Worm (Caenorhabditis elegans) whole organism, L4 larva: ENCODE results near the gene sprr-2.
A peak's percentile ranks its signal among the peaks of the same experiment; 100 is the strongest.

Experiments
- D1046.2 ChIP-seq: fragments of 200-800 bp; sonication (Bioruptor generic); IDR thresholded peaks from 2 replicates; pipeline ENCODE4 v1.3.6; 2022; ENCODE audit warnings: missing genetic modification characterization, missing compliant biosample characterization
- F10B5.3 ChIP-seq: sonication (generic microtip); optimal IDR thresholded peaks from 2 replicates; lab custom pipeline; 2016; ENCODE audit warnings: mild to moderate bottlenecking, missing genetic modification characterization, missing compliant biosample characterization
- F26F4.8 ChIP-seq: fragments of 200-800 bp; sonication (Bioruptor generic); conservative IDR thresholded peaks from 2 replicates; pipeline ENCODE4 v1.3.6; 2022; ENCODE audit warnings: missing genetic modification characterization, missing compliant biosample characterization
- F37D6.2 ChIP-seq: sonication (generic microtip); optimal IDR thresholded peaks from 2 replicates; lab custom pipeline; 2016; ENCODE audit warnings: mild to moderate bottlenecking, missing genetic modification characterization, missing compliant biosample characterization
- R02D3.7 ChIP-seq: fragments of 150-350 bp; sonication (generic microtip); optimal IDR thresholded peaks from 3 replicates; lab custom pipeline; 2014; ENCODE audit warnings: missing biosample characterization, missing genetic modification characterization
- T20F7.1 ChIP-seq: fragments of 200-800 bp; sonication (Bioruptor generic); optimal IDR thresholded peaks from 2 replicates; lab custom pipeline; 2018; ENCODE audit warnings: mild to moderate bottlenecking, missing genetic modification characterization, missing compliant biosample characterization
- T26A8.4 ChIP-seq: fragments of 200-800 bp; sonication (Bioruptor generic); IDR thresholded peaks from 2 replicates; pipeline ENCODE4 v1.3.6; 2022; ENCODE audit warnings: missing genetic modification characterization, missing compliant biosample characterization
- Y5F2A.4 ChIP-seq: fragments of 200-800 bp; sonication (Bioruptor generic); optimal IDR thresholded peaks from 2 replicates; lab custom pipeline; 2018; ENCODE audit warnings: mild to moderate bottlenecking, missing genetic modification characterization, missing compliant biosample characterization
- Y75B8A.6 ChIP-seq: fragments of 200-800 bp; sonication (Bioruptor generic); IDR thresholded peaks from 2 replicates; pipeline ENCODE4 v1.3.6; 2022; ENCODE audit warnings: missing genetic modification reagents, missing genetic modification characterization, missing compliant biosample characterization
- aha-1 ChIP-seq: fragments of 150-350 bp; peaks from one replicate; lab custom pipeline; 2014; ENCODE audit warnings: missing biosample characterization, missing genetic modification characterization
- aly-2 ChIP-seq: sonication (generic microtip); optimal IDR thresholded peaks from 2 replicates; lab custom pipeline; 2018; ENCODE audit warnings: missing biosample characterization, missing genetic modification characterization
- ama-1 ChIP-seq: fragments of 150-350 bp; optimal IDR thresholded peaks from 2 replicates; lab custom pipeline; 2014; ENCODE audit warnings: inconsistent platforms, mixed read lengths
- attf-4 ChIP-seq: sonication (generic microtip); optimal IDR thresholded peaks from 3 replicates; lab custom pipeline; 2017; ENCODE audit warnings: missing biosample characterization, missing genetic modification characterization
- cey-2 ChIP-seq: sonication (generic microtip); optimal IDR thresholded peaks from 3 replicates; lab custom pipeline; 2017; ENCODE audit warnings: missing genetic modification characterization, mild to moderate bottlenecking, missing compliant biosample characterization, antibody characterized with exemption, borderline replicate concordance; ENCODE audit not compliant: insufficient read depth
- ctbp-1 ChIP-seq: fragments of 200-800 bp; sonication (Bioruptor generic); IDR thresholded peaks from 2 replicates; pipeline ENCODE4 v1.3.6; 2022; ENCODE audit warnings: missing genetic modification reagents, missing genetic modification characterization, missing compliant biosample characterization
- daf-12 ChIP-seq: fragments of 150-350 bp; optimal IDR thresholded peaks from 2 replicates; lab custom pipeline; 2014; ENCODE audit warnings: missing biosample characterization, missing genetic modification reagents, missing genetic modification characterization
- daf-16 ChIP-seq, 3 experiments: sonication (generic microtip); optimal IDR thresholded peaks; 2 replicates each; lab custom pipeline; 2016 to 2017; ENCODE audit warnings: missing genetic modification characterization in 3 of 3, missing genetic modification reagents in 3 of 3, mild to moderate bottlenecking in 2 of 3, missing compliant biosample characterization in 2 of 3, missing biosample characterization in 1 of 3, moderate library complexity in 1 of 3
- daf-19 ChIP-seq: fragments of 200-800 bp; sonication (Bioruptor generic); conservative IDR thresholded peaks from 2 replicates; pipeline ENCODE4 v1.3.6; 2022; ENCODE audit warnings: missing genetic modification characterization, missing compliant biosample characterization
- dpl-1 ChIP-seq: fragments of 150-350 bp; optimal IDR thresholded peaks from 2 replicates; lab custom pipeline; 2014; ENCODE audit warnings: missing biosample characterization, missing genetic modification reagents, missing genetic modification characterization
- duxl-1 ChIP-seq: sonication (generic microtip); optimal IDR thresholded peaks from 2 replicates; lab custom pipeline; 2016; ENCODE audit warnings: mild to moderate bottlenecking, missing genetic modification characterization, moderate library complexity, missing compliant biosample characterization; ENCODE audit not compliant: poor library complexity
- fkh-10 ChIP-seq: fragments of 150-350 bp; optimal IDR thresholded peaks from 2 replicates; lab custom pipeline; 2014; ENCODE audit warnings: missing biosample characterization, missing genetic modification reagents, missing genetic modification characterization
- hif-1 ChIP-seq, 2 experiments: sonication (generic microtip); optimal IDR thresholded peaks; 2 replicates each; lab custom pipeline; 2016 to 2017; ENCODE audit warnings: missing compliant biosample characterization in 2 of 2, missing genetic modification characterization in 2 of 2, missing genetic modification reagents in 2 of 2, missing genotype in 2 of 2, mild to moderate bottlenecking in 1 of 2
- hmg-1.1 ChIP-seq: fragments of 200-800 bp; sonication (Bioruptor generic); IDR thresholded peaks from 2 replicates; pipeline ENCODE4 v1.3.6; 2022; ENCODE audit warnings: missing genetic modification reagents, missing genetic modification characterization, missing compliant biosample characterization
- lin-15B ChIP-seq: fragments of 150-350 bp; sonication (generic microtip); optimal IDR thresholded peaks from 3 replicates; lab custom pipeline; 2014; ENCODE audit warnings: missing biosample characterization, missing genetic modification characterization
- lir-3 ChIP-seq: sonication (generic microtip); optimal IDR thresholded peaks from 2 replicates; lab custom pipeline; 2016; ENCODE audit warnings: mild to moderate bottlenecking, missing genetic modification characterization, missing compliant biosample characterization
- madf-5 ChIP-seq, 2 experiments: fragments of 200-800 bp; sonication (Bioruptor generic); IDR thresholded peaks; 2 replicates each; pipeline ENCODE4 v1.3.6; 2022; ENCODE audit warnings: missing compliant biosample characterization in 2 of 2, missing genetic modification characterization in 2 of 2
- madf-9 ChIP-seq: fragments of 200-800 bp; sonication (Bioruptor generic); conservative IDR thresholded peaks from 2 replicates; pipeline ENCODE4 v1.3.6; 2022; ENCODE audit warnings: missing genetic modification reagents, missing genetic modification characterization, missing compliant biosample characterization
- mdt-29 ChIP-seq: fragments of 200-800 bp; sonication (Bioruptor generic); IDR thresholded peaks from 2 replicates; pipeline ENCODE4 v1.3.6; 2022; ENCODE audit warnings: missing genetic modification reagents, missing genetic modification characterization, missing compliant biosample characterization
- mep-1 ChIP-seq: fragments of 150-350 bp; sonication (generic microtip); optimal IDR thresholded peaks from 3 replicates; lab custom pipeline; 2014; ENCODE audit warnings: missing biosample characterization, missing genetic modification characterization
- nhr-102 ChIP-seq: sonication (generic microtip); optimal IDR thresholded peaks from 2 replicates; lab custom pipeline; 2016; ENCODE audit warnings: mild to moderate bottlenecking, missing genetic modification characterization, moderate library complexity, missing compliant biosample characterization
- nhr-111 ChIP-seq: fragments of 200-800 bp; sonication (Bioruptor generic); optimal IDR thresholded peaks from 2 replicates; lab custom pipeline; 2018; ENCODE audit warnings: mild to moderate bottlenecking, missing genetic modification characterization, missing compliant biosample characterization
- nhr-237 ChIP-seq: sonication (generic microtip); optimal IDR thresholded peaks from 2 replicates; lab custom pipeline; 2017; ENCODE audit warnings: missing biosample characterization, missing genetic modification characterization
- nhr-28 ChIP-seq: fragments of 150-350 bp; optimal IDR thresholded peaks from 2 replicates; lab custom pipeline; 2014; ENCODE audit warnings: missing biosample characterization, missing genetic modification characterization
- nhr-41 ChIP-seq: fragments of 200-800 bp; sonication (Bioruptor generic); IDR thresholded peaks from 2 replicates; pipeline ENCODE4 v1.3.6; 2022; ENCODE audit warnings: missing genetic modification reagents, missing genetic modification characterization, missing compliant biosample characterization
- nhr-42 ChIP-seq: fragments of 200-800 bp; sonication (Bioruptor generic); IDR thresholded peaks from 2 replicates; pipeline ENCODE4 v1.3.6; 2022; ENCODE audit warnings: missing genetic modification characterization, missing compliant biosample characterization
- nhr-77 ChIP-seq: fragments of 150-350 bp; optimal IDR thresholded peaks from 2 replicates; lab custom pipeline; 2014; ENCODE audit warnings: missing biosample characterization, missing genetic modification characterization
- pha-4 ChIP-seq, 2 experiments: fragments of 150-350 bp in 1 of 2; fragments of 200-800 bp in 1 of 2; sonication (Bioruptor generic) in 1 of 2; IDR thresholded peaks in 1 of 2; optimal IDR thresholded peaks in 1 of 2; 2 replicates each; pipeline versions ENCODE4 v1.3.6 to Lab custom; 2014 to 2022; ENCODE audit warnings: missing genetic modification characterization in 2 of 2, missing genetic modification reagents in 2 of 2, missing biosample characterization in 1 of 2, missing compliant biosample characterization in 1 of 2
- sdz-12 ChIP-seq: fragments of 200-800 bp; sonication (Bioruptor generic); optimal IDR thresholded peaks from 2 replicates; lab custom pipeline; 2018; ENCODE audit warnings: mild to moderate bottlenecking, missing genetic modification characterization, missing compliant biosample characterization
- snpc-1.2 ChIP-seq: fragments of 200-800 bp; sonication (Bioruptor generic); IDR thresholded peaks from 2 replicates; pipeline ENCODE4 v1.3.6; 2022; ENCODE audit warnings: missing genetic modification reagents, missing genetic modification characterization, missing compliant biosample characterization
- snpc-4 ChIP-seq: fragments of 150-350 bp; optimal IDR thresholded peaks from 2 replicates; lab custom pipeline; 2014; ENCODE audit warnings: missing biosample characterization, missing genetic modification characterization
- spr-1 ChIP-seq: sonication (generic microtip); optimal IDR thresholded peaks from 2 replicates; lab custom pipeline; 2016; ENCODE audit warnings: mild to moderate bottlenecking, missing genetic modification characterization, missing compliant biosample characterization
- spr-3 ChIP-seq: fragments of 200-800 bp; sonication (Bioruptor generic); optimal IDR thresholded peaks from 2 replicates; lab custom pipeline; 2018; ENCODE audit warnings: mild to moderate bottlenecking, missing genetic modification characterization, missing compliant biosample characterization
- tag-97 ChIP-seq: fragments of 200-800 bp; sonication (Bioruptor generic); IDR thresholded peaks from 2 replicates; pipeline ENCODE4 v1.3.6; 2022; ENCODE audit warnings: missing genetic modification characterization, missing compliant biosample characterization
- tra-1 ChIP-seq: fragments of 200-800 bp; sonication (Bioruptor generic); IDR thresholded peaks from 2 replicates; pipeline ENCODE4 v1.3.6; 2022; ENCODE audit warnings: missing genetic modification reagents, missing genetic modification characterization, missing compliant biosample characterization
- unc-62 ChIP-seq, 3 experiments: fragments of 150-350 bp in 1 of 3; sonication (generic microtip); optimal IDR thresholded peaks in 2 of 3; peaks in 1 of 3; 1 replicate in 1 of 3; 2 replicates in 2 of 3; lab custom pipeline; 2014 to 2017; ENCODE audit warnings: missing biosample characterization in 3 of 3, missing genetic modification characterization in 3 of 3, missing genetic modification reagents in 3 of 3, missing genotype in 1 of 3
- zip-11 ChIP-seq: fragments of 200-800 bp; sonication (Bioruptor generic); IDR thresholded peaks from 2 replicates; pipeline ENCODE4 v1.3.6; 2022; ENCODE audit warnings: missing genetic modification characterization, missing compliant biosample characterization
- ztf-11 ChIP-seq: fragments of 150-350 bp; optimal IDR thresholded peaks from 2 replicates; lab custom pipeline; 2014; ENCODE audit warnings: missing biosample characterization, missing genetic modification characterization
- ztf-7 ChIP-seq: fragments of 150-350 bp; optimal IDR thresholded peaks from 2 replicates; lab custom pipeline; 2014; ENCODE audit warnings: missing biosample characterization, missing genetic modification characterization

Gene sprr-2

DNA sequence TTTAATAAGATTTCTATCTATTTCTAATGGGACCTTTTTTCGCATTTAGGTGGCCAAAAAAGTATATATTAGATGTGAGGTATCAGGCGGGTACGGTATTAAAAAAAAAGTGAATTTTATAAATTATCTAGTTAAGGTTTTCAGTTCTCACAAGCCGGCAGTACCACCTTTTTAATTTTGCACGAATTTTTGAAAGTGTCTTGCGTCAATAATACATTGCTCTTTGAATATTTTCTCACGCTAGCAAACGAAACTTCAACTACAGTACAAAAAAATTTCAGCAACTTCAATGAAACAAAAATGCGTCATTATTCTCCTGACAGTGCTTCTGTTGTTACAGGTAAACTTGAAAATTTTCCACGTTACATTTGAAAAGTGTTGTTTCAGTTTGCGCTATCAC lies 13.7 kb downstream of the sprr-2 start, which contains the start of gene F42D1.4:
Gene F42D1.4 (plus strand): TSS at position 301 of the 400 bp plus-strand sequence.
- TF ChIP-seq fkh-10 (GFP tag; lab: Kevin White, UChicago) = no peak
- TF ChIP-seq nhr-28 (tag; lab: Kevin White, UChicago) = no peak
- TF ChIP-seq D1046.2 (GFP tag; lab: Robert Waterston, UW) = no peak
- TF ChIP-seq dpl-1 (GFP tag; lab: Kevin White, UChicago) = no peak
- no peak for TF ChIP-seq ztf-11 (tag; lab: Kevin White, UChicago)
- TF ChIP-seq duxl-1 (tag; lab: Kevin White, UChicago) = no peak
- no peak for TF ChIP-seq aly-2 (tag; lab: Kevin White, UChicago)
- no peak for TF ChIP-seq ctbp-1 (GFP tag; lab: Robert Waterston, UW)
- TF ChIP-seq ztf-7 (tag; lab: Kevin White, UChicago) = no peak
- TF ChIP-seq nhr-41 = no peak

- TF ChIP-seq nhr-42 (GFP tag; lab: Robert Waterston, UW) (0 out of 2 replicates have a peak, but pooled peaks have one; percentile 58), spr-3 (GFP tag; lab: Kevin White, UChicago) (peak; percentile 60), lin-15B (tag; lab: Kevin White, UChicago) (no peak), T26A8.4 (GFP tag; lab: Robert Waterston, UW) (peak; percentile 72), nhr-111 (no peak), T20F7.1 (GFP tag; lab: Kevin White, UChicago) (peak; percentile 38), nhr-77 (tag; lab: Kevin White, UChicago) (no peak), Y75B8A.6 (GFP tag; lab: Robert Waterston, UW) (no peak), F10B5.3 (tag; lab: Kevin White, UChicago) (no peak), dpl-1 (GFP tag; lab: Kevin White, UChicago) (no peak), mep-1 (peak; percentile 23), daf-12 (tag; lab: Kevin White, UChicago) (no peak), attf-4 (tag; lab: Kevin White, UChicago) (no peak), snpc-1.2 (no peak), tag-97 (GFP tag; lab: Robert Waterston, UW) (no peak), nhr-237 (no peak), madf-9 (GFP tag; lab: Robert Waterston, UW) (no peak), tra-1 (GFP tag; lab: Robert Waterston, UW) (no peak), sdz-12 (GFP tag; lab: Kevin White, UChicago) (peak; percentile 47), ztf-11 (tag; lab: Kevin White, UChicago) (no peak), snpc-4 (tag; lab: Kevin White, UChicago) (no peak), ama-1 (no peak), madf-5 (GFP tag; IDR thresholded peaks at IDR 0.05; lab: Robert Waterston, UW) (no peak), mdt-29 (no peak), pha-4 (GFP tag; IDR thresholded peaks at IDR 0.05; lab: Robert Waterston, UW) (no peak), pha-4 (tag; optimal IDR thresholded peaks at IDR 0.05; lab: Kevin White, UChicago) (no peak), hmg-1.1 (no peak), nhr-102 (tag; lab: Kevin White, UChicago) (no peak), D1046.2 (GFP tag; lab: Robert Waterston, UW) (no peak), unc-62 (GFP tag; optimal IDR thresholded peaks at IDR 0.05 in 1 of 2; lab: Kevin White, UChicago) (no peak), unc-62 (tag; optimal IDR thresholded peaks at IDR 0.05; lab: Kevin White, UChicago) (no peak), aha-1 (tag; lab: Kevin White, UChicago) (peak; percentile 10), F37D6.2 (tag; lab: Kevin White, UChicago) (no peak), daf-16 (GFP tag; optimal IDR thresholded peaks at IDR 0.05; lab: Kevin White, UChicago) (no peak), daf-16 (tag; optimal IDR thresholded peaks at IDR 0.05; lab: Kevin White, UChicago) (peak; percentile 78), R02D3.7 (tag; lab: Kevin White, UChicago) (no peak), spr-1 (tag; lab: Kevin White, UChicago) (no peak), Y5F2A.4 (GFP tag; lab: Kevin White, UChicago) (no peak), zip-11 (GFP tag; lab: Robert Waterston, UW) (no peak), hif-1 (tag; optimal IDR thresholded peaks at IDR 0.05; lab: Kevin White, UChicago) (peak in 1 of 2 experiments; percentile 20), cey-2 (tag; lab: Kevin White, UChicago) (no peak), daf-19 (GFP tag; lab: Robert Waterston, UW) (no peak), F26F4.8 (GFP tag; lab: Robert Waterston, UW) (no peak), lir-3 (tag; lab: Kevin White, UChicago) (no peak)
Measured at ce11 chrX:14808796-14809195, 15.6 kb downstream of the sprr-2 start.
